Worm (Caenorhabditis elegans) whole organism, L2 larva: ENCODE results near the gene unc-30.

ENCODE experiments used
- F13H6.1 ChIP-seq: sonication (generic microtip); optimal IDR thresholded peaks from 2 replicates; lab custom pipeline; 2016; ENCODE audit warnings: missing genetic modification characterization, missing compliant biosample characterization
- ama-1 ChIP-seq: fragments of 150-350 bp; optimal IDR thresholded peaks from 2 replicates; lab custom pipeline; 2018; ENCODE audit warnings: inconsistent platforms
- blmp-1 ChIP-seq: sonication (generic microtip); optimal IDR thresholded peaks from 2 replicates; lab custom pipeline; 2017; ENCODE audit warnings: missing genetic modification characterization, mild to moderate bottlenecking, missing compliant biosample characterization, antibody characterized with exemption, moderate library complexity; ENCODE audit not compliant: insufficient read depth
- ceh-82 ChIP-seq: fragments of 150-350 bp; optimal IDR thresholded peaks from 2 replicates; lab custom pipeline; 2014; ENCODE audit warnings: missing biosample characterization, missing genetic modification characterization
- lin-11 ChIP-seq: fragments of 150-350 bp; sonication (generic microtip); optimal IDR thresholded peaks from 2 replicates; lab custom pipeline; 2014; ENCODE audit warnings: missing biosample characterization, missing genetic modification characterization, inconsistent platforms, mixed read lengths
- nhr-12 ChIP-seq: fragments of 150-350 bp; optimal IDR thresholded peaks from 2 replicates; lab custom pipeline; 2014; ENCODE audit warnings: missing biosample characterization, missing genetic modification characterization
- nhr-6 ChIP-seq: fragments of 150-350 bp; optimal IDR thresholded peaks from 2 replicates; lab custom pipeline; 2014; ENCODE audit warnings: missing biosample characterization, missing genetic modification characterization
- ztf-11 ChIP-seq: sonication (generic microtip); optimal IDR thresholded peaks from 2 replicates; lab custom pipeline; 2017; ENCODE audit warnings: missing biosample characterization, missing genetic modification characterization

ce11 chrIV:13093677-13094076 lies 25.1 kb upstream of the unc-30 start, which contains the start of the genes prcc-1 and C39E9.12:
- TF ChIP-seq F13H6.1 (tag; lab: Kevin White, UChicago) (no peak), nhr-6 (peak; percentile 23), ama-1 (no peak), blmp-1 (no peak), ztf-11 (no peak), nhr-12 (tag; lab: Kevin White, UChicago) (no peak), lin-11 (tag; lab: Kevin White, UChicago) (no peak), ceh-82 (tag; lab: Kevin White, UChicago) (no peak)
